Fruit fly (Drosophila melanogaster) whole organism, embryonic: ENCODE measurements around the gene Faa.
A peak's percentile ranks its signal among the peaks of the same experiment; 100 is the strongest.

Experiments used
- Antp ChIP-seq: fragments of 200-800 bp; sonication (Bioruptor generic); optimal IDR thresholded peaks from 3 replicates; lab custom pipeline; 2016; ENCODE audit warnings: missing biosample characterization, missing genetic modification characterization
- CG10147 ChIP-seq: fragments of 200-800 bp; sonication (Bioruptor generic); optimal IDR thresholded peaks from 2 replicates; lab custom pipeline; 2019; ENCODE audit warnings: missing biosample characterization, mild to moderate bottlenecking, missing genetic modification characterization, moderate library complexity
- CG10462 ChIP-seq: fragments of 200-800 bp; sonication (Bioruptor generic); optimal IDR thresholded peaks from 2 replicates; lab custom pipeline; 2016; ENCODE audit warnings: missing biosample characterization, missing genetic modification characterization
- CG11398 ChIP-seq: fragments of 200-800 bp; sonication (Bioruptor generic); optimal IDR thresholded peaks from 2 replicates; lab custom pipeline; 2016; ENCODE audit warnings: missing biosample characterization, missing genetic modification characterization
- CG12219 ChIP-seq: fragments of 200-800 bp; sonication (Bioruptor generic); optimal IDR thresholded peaks from 3 replicates; lab custom pipeline; 2018; ENCODE audit warnings: missing biosample characterization, mild to moderate bottlenecking, missing genetic modification characterization
- CG12299 ChIP-seq: fragments of 200-800 bp; sonication (Bioruptor generic); optimal IDR thresholded peaks from 2 replicates; lab custom pipeline; 2018; ENCODE audit warnings: missing biosample characterization, mild to moderate bottlenecking, missing genetic modification characterization
- CG15269 ChIP-seq: fragments of 200-800 bp; sonication (Bioruptor generic); optimal IDR thresholded peaks from 2 replicates; lab custom pipeline; 2018; ENCODE audit warnings: missing biosample characterization, mild to moderate bottlenecking, missing genetic modification characterization, moderate library complexity
- CG18011 ChIP-seq: fragments of 200-800 bp; sonication (Bioruptor generic); optimal IDR thresholded peaks from 2 replicates; lab custom pipeline; 2017; ENCODE audit warnings: missing biosample characterization, missing genetic modification characterization, mild to moderate bottlenecking, moderate library complexity, missing genotype
- CG2875 ChIP-seq: fragments of 200-800 bp; sonication (Bioruptor generic); optimal IDR thresholded peaks from 2 replicates; lab custom pipeline; 2017; ENCODE audit warnings: missing biosample characterization, mild to moderate bottlenecking, missing genetic modification characterization, missing genetic modification reagents
- CG30431 ChIP-seq: fragments of 200-800 bp; sonication (Bioruptor generic); optimal IDR thresholded peaks from 2 replicates; lab custom pipeline; 2017; ENCODE audit warnings: missing biosample characterization, missing genetic modification characterization
- CG31388 ChIP-seq: fragments of 200-800 bp; sonication (Bioruptor generic); optimal IDR thresholded peaks from 2 replicates; lab custom pipeline; 2016; ENCODE audit warnings: missing biosample characterization, missing genetic modification characterization
- CG34376 ChIP-seq: fragments of 200-800 bp; sonication (Bioruptor generic); optimal IDR thresholded peaks from 2 replicates; lab custom pipeline; 2018; ENCODE audit warnings: missing biosample characterization, mild to moderate bottlenecking, missing genetic modification characterization
- CG4360 ChIP-seq: fragments of 200-800 bp; sonication (Bioruptor generic); IDR thresholded peaks from 2 replicates; pipeline ENCODE4 v1.3.6; 2022; ENCODE audit warnings: missing biosample characterization, missing genetic modification characterization
- CG6654 ChIP-seq: fragments of 200-800 bp; sonication (Bioruptor generic); optimal IDR thresholded peaks from 2 replicates; lab custom pipeline; 2017; ENCODE audit warnings: missing biosample characterization, mild to moderate bottlenecking, missing genetic modification characterization
- CG6813 ChIP-seq: fragments of 200-800 bp; sonication (Bioruptor generic); optimal IDR thresholded peaks from 2 replicates; lab custom pipeline; 2017; ENCODE audit warnings: missing biosample characterization, missing genetic modification characterization, mild to moderate bottlenecking, moderate library complexity, missing genetic modification reagents
- CG7372 ChIP-seq: fragments of 200-800 bp; sonication (Bioruptor generic); IDR thresholded peaks from 2 replicates; pipeline ENCODE4 v1.3.6; 2022; ENCODE audit warnings: missing biosample characterization, missing genetic modification characterization
- CG8765 ChIP-seq: fragments of 200-800 bp; sonication (Bioruptor generic); IDR thresholded peaks from 2 replicates; pipeline ENCODE4 v1.3.6; 2022; ENCODE audit warnings: missing biosample characterization, missing genetic modification characterization
- D19A ChIP-seq: fragments of 200-800 bp; optimal IDR thresholded peaks from 3 replicates; lab custom pipeline; 2019; ENCODE audit warnings: missing biosample characterization, mild to moderate bottlenecking, missing genetic modification characterization, moderate library complexity
- Doc2 ChIP-seq: fragments of 200-800 bp; sonication (Bioruptor generic); IDR thresholded peaks from 2 replicates; pipeline ENCODE4 v1.3.6; 2022; ENCODE audit warnings: missing biosample characterization, missing genetic modification characterization
- Drgx ChIP-seq: fragments of 200-800 bp; sonication (Bioruptor generic); IDR thresholded peaks from 2 replicates; pipeline ENCODE4 v1.3.6; 2022; ENCODE audit warnings: missing biosample characterization, missing genetic modification characterization
- E2f1 ChIP-seq: fragments of 200-800 bp; sonication (Bioruptor generic); IDR thresholded peaks from 2 replicates; pipeline ENCODE4 v1.3.6; 2022; ENCODE audit warnings: missing biosample characterization, missing genetic modification characterization
- Fer1 ChIP-seq: fragments of 200-800 bp; sonication (Bioruptor generic); optimal IDR thresholded peaks from 2 replicates; lab custom pipeline; 2017; ENCODE audit warnings: missing biosample characterization, mild to moderate bottlenecking, missing genetic modification characterization
- HLHmδ ChIP-seq: fragments of 200-800 bp; sonication (Bioruptor generic); optimal IDR thresholded peaks from 2 replicates; lab custom pipeline; 2018; ENCODE audit warnings: missing biosample characterization, mild to moderate bottlenecking, missing genetic modification characterization, moderate library complexity
- Med ChIP-seq: fragments of 200-800 bp; sonication (Bioruptor generic); peaks from one replicate; lab custom pipeline; 2016; ENCODE audit warnings: missing biosample characterization, missing genetic modification characterization, mild to moderate bottlenecking, inconsistent platforms, moderate library complexity
- Meics ChIP-seq: fragments of 200-800 bp; sonication (Bioruptor generic); optimal IDR thresholded peaks from 2 replicates; lab custom pipeline; 2017; ENCODE audit warnings: missing biosample characterization, mild to moderate bottlenecking, missing genetic modification characterization
- NC2β ChIP-seq: fragments of 200-800 bp; sonication (Bioruptor generic); optimal IDR thresholded peaks from 2 replicates; lab custom pipeline; 2016; ENCODE audit warnings: missing biosample characterization, missing genetic modification characterization
- PHDP ChIP-seq: fragments of 200-800 bp; sonication (Bioruptor generic); optimal IDR thresholded peaks from 3 replicates; lab custom pipeline; 2018; ENCODE audit warnings: missing biosample characterization, mild to moderate bottlenecking, missing genetic modification characterization, moderate library complexity
- Pdp1 ChIP-seq, 2 experiments: fragments of 200-800 bp; sonication (Bioruptor generic); optimal IDR thresholded peaks; 3 replicates each; lab custom pipeline; 2016; ENCODE audit warnings: missing biosample characterization in 2 of 2, missing genetic modification characterization in 2 of 2, mild to moderate bottlenecking in 1 of 2, moderate library complexity in 1 of 2
- Vsx1 ChIP-seq: fragments of 200-800 bp; sonication (Bioruptor generic); optimal IDR thresholded peaks from 2 replicates; lab custom pipeline; 2017; ENCODE audit warnings: missing biosample characterization, mild to moderate bottlenecking, missing genetic modification characterization, missing genetic modification reagents
- aop ChIP-seq: fragments of 200-800 bp; sonication (Bioruptor generic); IDR thresholded peaks from 2 replicates; pipeline ENCODE4 v1.3.6; 2022; ENCODE audit warnings: missing biosample characterization, missing genetic modification characterization
- ash1 ChIP-seq: fragments of 200-800 bp; sonication (Bioruptor generic); optimal IDR thresholded peaks from 2 replicates; lab custom pipeline; 2018; ENCODE audit warnings: missing biosample characterization, mild to moderate bottlenecking, missing genetic modification characterization
- bab2 ChIP-seq: fragments of 200-800 bp; sonication (Bioruptor generic); optimal IDR thresholded peaks from 2 replicates; lab custom pipeline; 2016; ENCODE audit warnings: missing biosample characterization, missing genetic modification characterization
- caup ChIP-seq: fragments of 200-800 bp; sonication (Bioruptor generic); optimal IDR thresholded peaks from 3 replicates; lab custom pipeline; 2017; ENCODE audit warnings: missing biosample characterization, mild to moderate bottlenecking, missing genetic modification characterization, moderate library complexity; ENCODE audit not compliant: severe bottlenecking
- cg ChIP-seq: fragments of 200-800 bp; sonication (Bioruptor generic); optimal IDR thresholded peaks from 3 replicates; lab custom pipeline; 2019; ENCODE audit warnings: missing biosample characterization, mild to moderate bottlenecking, missing genetic modification characterization, moderate library complexity
- croc ChIP-seq: fragments of 200-800 bp; sonication (Bioruptor generic); conservative IDR thresholded peaks from 3 replicates; pipeline ENCODE4 v1.3.6; 2022; ENCODE audit warnings: missing biosample characterization, missing genetic modification characterization
- da ChIP-seq: fragments of 200-800 bp; sonication (Bioruptor generic); optimal IDR thresholded peaks from 2 replicates; lab custom pipeline; 2016; ENCODE audit warnings: missing biosample characterization, missing genetic modification characterization
- esg ChIP-seq: fragments of 200-800 bp; sonication (Bioruptor generic); conservative IDR thresholded peaks from 2 replicates; pipeline ENCODE4 v1.3.6; 2022; ENCODE audit warnings: missing biosample characterization, missing genetic modification characterization
- her ChIP-seq: fragments of 200-800 bp; sonication (Bioruptor generic); optimal IDR thresholded peaks from 2 replicates; lab custom pipeline; 2016; ENCODE audit warnings: missing biosample characterization, missing genetic modification characterization
- mld ChIP-seq: fragments of 200-800 bp; sonication (Bioruptor generic); IDR thresholded peaks from 3 replicates; pipeline ENCODE4 v1.3.6; 2022; ENCODE audit warnings: missing biosample characterization, missing genetic modification characterization; ENCODE audit not compliant: partially characterized antibody
- nau ChIP-seq: fragments of 200-800 bp; sonication (Bioruptor generic); optimal IDR thresholded peaks from 3 replicates; lab custom pipeline; 2017; ENCODE audit warnings: missing biosample characterization, mild to moderate bottlenecking, missing genetic modification characterization, missing genetic modification reagents
- onecut ChIP-seq: fragments of 200-800 bp; sonication (Bioruptor generic); IDR thresholded peaks from 2 replicates; pipeline ENCODE4 v1.3.6; 2022; ENCODE audit warnings: missing biosample characterization, missing genetic modification characterization
- pho ChIP-seq: fragments of 200-800 bp; sonication (Bioruptor generic); optimal IDR thresholded peaks from 2 replicates; lab custom pipeline; 2016; ENCODE audit warnings: missing biosample characterization, missing genetic modification characterization
- phol ChIP-seq: fragments of 200-800 bp; sonication (Bioruptor generic); optimal IDR thresholded peaks from 3 replicates; lab custom pipeline; 2018; ENCODE audit warnings: missing biosample characterization, mild to moderate bottlenecking, missing genetic modification characterization, moderate library complexity
- pros ChIP-seq: fragments of 200-800 bp; sonication (Bioruptor generic); optimal IDR thresholded peaks from 3 replicates; lab custom pipeline; 2019; ENCODE audit warnings: missing biosample characterization, mild to moderate bottlenecking, missing genetic modification characterization, moderate library complexity
- row ChIP-seq: fragments of 200-800 bp; sonication (Bioruptor generic); IDR thresholded peaks from 3 replicates; pipeline ENCODE4 v1.3.6; 2022; ENCODE audit warnings: missing biosample characterization, missing genetic modification characterization
- scrt ChIP-seq: fragments of 200-800 bp; sonication (Bioruptor generic); optimal IDR thresholded peaks from 2 replicates; lab custom pipeline; 2018; ENCODE audit warnings: missing biosample characterization, mild to moderate bottlenecking, missing genetic modification characterization, moderate library complexity
- sim ChIP-seq: fragments of 200-800 bp; sonication (Bioruptor generic); IDR thresholded peaks from 2 replicates; pipeline ENCODE4 v1.3.6; 2022; ENCODE audit warnings: missing biosample characterization, missing genetic modification characterization
- slbo ChIP-seq: fragments of 200-800 bp; sonication (Bioruptor generic); IDR thresholded peaks from 2 replicates; pipeline ENCODE4 v1.3.6; 2022; ENCODE audit warnings: missing biosample characterization, missing genetic modification characterization
- usp ChIP-seq: fragments of >200 bp; optimal IDR thresholded peaks from 2 replicates; lab custom pipeline; 2017; ENCODE audit warnings: missing biosample characterization, missing genetic modification characterization

Gene Faa

dm6 chr3L:4070221-4070995 lies 3.3 kb downstream of the Faa start (continued):
- peak; percentile 88 for TF ChIP-seq CG7372 (GFP tag; lab: Robert Waterston, UW)
- peak; percentile 60 for TF ChIP-seq CG12299 (tag; lab: Kevin White, UChicago)
- peak; percentile 88 for TF ChIP-seq CG12219 (GFP tag; lab: Kevin White, UChicago)
- peak; percentile 99 for TF ChIP-seq Med (GFP tag; lab: Kevin White, UChicago)
- peak; percentile 83 for TF ChIP-seq Fer1 (GFP tag; lab: Kevin White, UChicago)
- TF ChIP-seq ash1 (GFP tag; lab: Kevin White, UChicago), result no peak
- peak; percentile 81 for TF ChIP-seq CG11398 (GFP tag; lab: Kevin White, UChicago)
- TF ChIP-seq D19A, result no peak
- no peak for TF ChIP-seq cg (GFP tag; lab: Kevin White, UChicago)
- peak; percentile 56 for TF ChIP-seq CG4360
- peak; percentile 75 for TF ChIP-seq onecut (GFP tag; lab: Robert Waterston, UW)
- TF ChIP-seq da (GFP tag; lab: Kevin White, UChicago), result peak; percentile 68
- TF ChIP-seq aop (GFP tag; lab: Robert Waterston, UW), result peak; percentile 70; the same call in 1 of the 2 replicates
- peak; percentile 88 for TF ChIP-seq Antp (GFP tag; lab: Kevin White, UChicago)
- TF ChIP-seq Meics (GFP tag; lab: Kevin White, UChicago), result peak; percentile 85
- no peak for TF ChIP-seq HLHmδ (GFP tag; lab: Kevin White, UChicago)
- TF ChIP-seq phol (tag; lab: Kevin White, UChicago), result peak; percentile 80
- no peak for TF ChIP-seq nau (GFP tag; lab: Kevin White, UChicago)
- TF ChIP-seq sim (GFP tag; lab: Robert Waterston, UW), result peak; percentile 72; the same call in 1 of the 2 replicates
- peak; percentile 77 for TF ChIP-seq scrt (GFP tag; lab: Kevin White, UChicago)
- TF ChIP-seq usp (GFP tag; lab: Kevin White, UChicago), result no peak
- peak; percentile 53 for TF ChIP-seq CG31388 (GFP tag; lab: Kevin White, UChicago)
- peak; percentile 83 to 88 for TF ChIP-seq Pdp1 (GFP tag; optimal IDR thresholded peaks at IDR 0.05; lab: Kevin White, UChicago)
- peak; percentile 69 for TF ChIP-seq CG6654 (GFP tag; lab: Kevin White, UChicago)
- peak; percentile 89 for TF ChIP-seq caup (GFP tag; lab: Kevin White, UChicago)
- peak; percentile 76 for TF ChIP-seq croc (GFP tag; lab: Robert Waterston, UW)
- TF ChIP-seq slbo (GFP tag; lab: Robert Waterston, UW), result peak; percentile 97
- TF ChIP-seq E2f1, result peak; percentile 87
- TF ChIP-seq esg (GFP tag; lab: Robert Waterston, UW), result peak; percentile 92
- no peak for TF ChIP-seq pros (GFP tag; lab: Kevin White, UChicago)
- peak; percentile 33 for TF ChIP-seq bab2 (GFP tag; lab: Kevin White, UChicago)
- peak; percentile 54 for TF ChIP-seq CG2875 (GFP tag; lab: Kevin White, UChicago)
- peak; percentile 92 for TF ChIP-seq CG15269 (tag; lab: Kevin White, UChicago)
- peak; percentile 81 for TF ChIP-seq CG30431 (GFP tag; lab: Kevin White, UChicago)
- TF ChIP-seq Vsx1 (GFP tag; lab: Kevin White, UChicago), result peak; percentile 63
- peak; percentile 60; the same call in 1 of the 2 replicates for TF ChIP-seq Doc2 (GFP tag; lab: Robert Waterston, UW)
- TF ChIP-seq NC2β (GFP tag; lab: Kevin White, UChicago), result peak; percentile 77
- TF ChIP-seq mld (GFP tag; lab: Robert Waterston, UW), result no peak
- TF ChIP-seq pho, result peak; percentile 85
- peak; percentile 96 for TF ChIP-seq row (GFP tag; lab: Robert Waterston, UW)
- TF ChIP-seq CG10147 (GFP tag; lab: Kevin White, UChicago), result peak; percentile 86
- peak; percentile 88 for TF ChIP-seq PHDP (tag; lab: Kevin White, UChicago)
- no peak for TF ChIP-seq CG34376
- peak; percentile 70 for TF ChIP-seq CG6813 (GFP tag; lab: Kevin White, UChicago)
- TF ChIP-seq CG18011, result peak; percentile 68
- peak; percentile 36 for TF ChIP-seq CG10462
- TF ChIP-seq CG8765, result peak; percentile 65
- TF ChIP-seq her (GFP tag; lab: Kevin White, UChicago), result peak; percentile 88
- peak; percentile 99 for TF ChIP-seq Drgx
